Worm (Caenorhabditis elegans) whole organism, mixed stage, embryonic: ENCODE results near the gene fbxa-96.

Experiments
- blmp-1 ChIP-seq: fragments of 150-350 bp; optimal IDR thresholded peaks from 2 replicates; lab custom pipeline; 2014; ENCODE audit warnings: missing biosample characterization, missing genetic modification characterization
- ces-1 ChIP-seq: fragments of 150-350 bp; optimal IDR thresholded peaks from 2 replicates; lab custom pipeline; 2014; ENCODE audit warnings: missing biosample characterization, missing genetic modification reagents, missing genetic modification characterization
- lsy-2 ChIP-seq: fragments of 150-350 bp; optimal IDR thresholded peaks from 2 replicates; lab custom pipeline; 2014; ENCODE audit warnings: missing biosample characterization, missing genetic modification characterization
- mab-5 ChIP-seq: fragments of 150-350 bp; optimal IDR thresholded peaks from 2 replicates; lab custom pipeline; 2014; ENCODE audit warnings: missing biosample characterization, missing genetic modification characterization
- nhr-237 ChIP-seq: fragments of 150-350 bp; optimal IDR thresholded peaks from 2 replicates; lab custom pipeline; 2014; ENCODE audit warnings: missing biosample characterization, missing genetic modification characterization
- pha-4 ChIP-seq: fragments of 150-350 bp; optimal IDR thresholded peaks from 2 replicates; lab custom pipeline; 2018; ENCODE audit warnings: missing biosample characterization, missing genetic modification reagents, missing genetic modification characterization
- unc-39 ChIP-seq: fragments of 150-350 bp; optimal IDR thresholded peaks from 2 replicates; lab custom pipeline; 2014; ENCODE audit warnings: missing biosample characterization, missing genetic modification characterization
- zip-8 ChIP-seq: fragments of 150-350 bp; optimal IDR thresholded peaks from 2 replicates; lab custom pipeline; 2014; ENCODE audit warnings: missing biosample characterization, missing genetic modification characterization

DNA sequence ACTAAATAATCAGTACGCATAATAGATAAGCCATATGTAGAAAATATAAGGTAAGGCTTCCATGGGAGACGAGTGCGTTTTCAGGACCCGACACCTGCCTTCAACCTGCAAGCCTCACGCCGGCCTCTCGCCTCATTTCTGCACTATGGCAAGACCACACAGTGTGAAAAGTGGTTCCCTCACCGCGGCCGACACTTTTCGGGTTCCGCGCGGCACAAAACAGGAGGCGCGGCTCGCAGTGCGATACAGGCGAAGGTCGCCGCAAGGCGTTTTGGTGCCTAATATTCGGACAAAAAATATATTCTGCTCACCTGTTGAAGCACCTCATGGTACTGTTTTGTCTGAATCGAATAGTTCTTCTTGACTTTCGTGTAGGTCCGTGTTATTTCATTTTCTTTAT is 9.9 kb upstream of the fbxa-96 start:
- no peak for TF ChIP-seq blmp-1
- no peak for TF ChIP-seq zip-8
- TF ChIP-seq mab-5 (tag; lab: Kevin White, UChicago): no peak
- no peak for TF ChIP-seq lsy-2
- no peak for TF ChIP-seq ces-1 (GFP tag; lab: Kevin White, UChicago)
- no peak for TF ChIP-seq unc-39
- TF ChIP-seq pha-4 (tag; lab: Kevin White, UChicago): no peak
- no peak for TF ChIP-seq nhr-237
